Worm (Caenorhabditis elegans) whole organism, late embryonic: ENCODE measurements around the gene M01H9.2.

Source experiments
- F13H6.1 ChIP-seq: sonication (generic microtip); optimal IDR thresholded peaks from 2 replicates; lab custom pipeline; 2016; ENCODE audit warnings: missing genetic modification characterization, missing compliant biosample characterization
- ama-1 ChIP-seq: fragments of 150-350 bp; optimal IDR thresholded peaks from 2 replicates; lab custom pipeline; 2014
- che-1 ChIP-seq: sonication (generic microtip); optimal IDR thresholded peaks from 2 replicates; lab custom pipeline; 2016; ENCODE audit warnings: mild to moderate bottlenecking, missing genetic modification characterization, missing compliant biosample characterization
- elt-2 ChIP-seq: sonication (generic microtip); optimal IDR thresholded peaks from 2 replicates; lab custom pipeline; 2016; ENCODE audit warnings: missing genetic modification reagents, missing genetic modification characterization, missing compliant biosample characterization
- ets-4 ChIP-seq: sonication (generic microtip); optimal IDR thresholded peaks from 2 replicates; lab custom pipeline; 2016; ENCODE audit warnings: missing genetic modification characterization, missing compliant biosample characterization
- gmeb-2 ChIP-seq: sonication (generic microtip); optimal IDR thresholded peaks from 2 replicates; lab custom pipeline; 2016; ENCODE audit warnings: missing genetic modification characterization, inconsistent platforms, missing compliant biosample characterization
- hlh-6 ChIP-seq: sonication (generic microtip); optimal IDR thresholded peaks from 2 replicates; lab custom pipeline; 2016; ENCODE audit warnings: missing genotype, missing genetic modification characterization, missing compliant biosample characterization
- nfya-1 ChIP-seq: sonication (generic microtip); optimal IDR thresholded peaks from 2 replicates; lab custom pipeline; 2017; ENCODE audit warnings: missing genetic modification characterization, mild to moderate bottlenecking, missing compliant biosample characterization, antibody characterized with exemption, moderate library complexity
- syd-9 ChIP-seq: sonication (generic microtip); optimal IDR thresholded peaks from 2 replicates; lab custom pipeline; 2016; ENCODE audit warnings: mild to moderate bottlenecking, missing genetic modification characterization, moderate library complexity, missing compliant biosample characterization
- tbx-2 ChIP-seq: sonication (generic microtip); optimal IDR thresholded peaks from 2 replicates; lab custom pipeline; 2016; ENCODE audit warnings: missing genetic modification characterization, missing compliant biosample characterization
- ztf-16 ChIP-seq: sonication (generic microtip); optimal IDR thresholded peaks from 2 replicates; lab custom pipeline; 2017; ENCODE audit warnings: missing genetic modification characterization, missing compliant biosample characterization

DNA sequence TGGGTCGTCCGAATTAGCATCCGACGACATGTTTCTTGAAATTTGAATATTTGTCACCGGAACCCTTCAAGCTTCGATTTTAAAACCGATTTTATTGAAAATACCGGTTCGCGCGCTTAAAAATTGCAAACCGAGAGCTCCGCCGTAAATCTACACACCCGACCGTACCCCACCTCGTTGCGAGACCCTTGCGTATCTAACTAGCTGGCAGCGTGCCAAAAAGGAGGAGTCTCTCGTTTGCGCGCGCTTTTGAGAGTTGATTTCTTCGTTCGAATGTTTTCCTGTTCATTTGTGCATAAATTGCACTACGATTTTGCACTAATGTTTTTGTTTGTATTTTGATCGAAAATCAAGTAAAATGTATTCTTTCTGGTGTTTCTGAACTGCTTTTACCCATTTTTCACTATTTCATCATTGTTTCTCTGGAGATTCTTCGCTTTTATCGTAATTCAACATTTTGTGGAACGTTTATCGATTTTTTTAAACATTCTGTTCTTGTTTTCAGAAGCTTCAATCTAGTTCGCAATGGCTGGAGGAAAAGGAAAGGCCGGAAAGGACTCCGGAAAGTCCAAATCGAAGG is 17.2 kb downstream of the M01H9.2 start, which contains the start of the genes wapl-1 and htz-1:
- no peak for TF ChIP-seq gmeb-2 (tag; lab: Kevin White, UChicago)
- TF ChIP-seq elt-2 (tag; lab: Kevin White, UChicago): peak; percentile 51
- peak; percentile 19 for TF ChIP-seq ztf-16
- TF ChIP-seq ama-1 (lab: Kevin White, UChicago): no peak
- TF ChIP-seq ets-4 (tag; lab: Kevin White, UChicago): no peak
- TF ChIP-seq hlh-6 (tag; lab: Kevin White, UChicago): no peak
- peak; percentile 15 for TF ChIP-seq syd-9 (tag; lab: Kevin White, UChicago)
- peak; percentile 71 for TF ChIP-seq tbx-2
- TF ChIP-seq nfya-1 (tag; lab: Kevin White, UChicago): peak; percentile 95
- TF ChIP-seq F13H6.1 (tag; lab: Kevin White, UChicago): no peak
- TF ChIP-seq che-1: no peak
